Worm (Caenorhabditis elegans): ENCODE measurements around the gene fbxa-11.

Gene fbxa-11

DNA sequence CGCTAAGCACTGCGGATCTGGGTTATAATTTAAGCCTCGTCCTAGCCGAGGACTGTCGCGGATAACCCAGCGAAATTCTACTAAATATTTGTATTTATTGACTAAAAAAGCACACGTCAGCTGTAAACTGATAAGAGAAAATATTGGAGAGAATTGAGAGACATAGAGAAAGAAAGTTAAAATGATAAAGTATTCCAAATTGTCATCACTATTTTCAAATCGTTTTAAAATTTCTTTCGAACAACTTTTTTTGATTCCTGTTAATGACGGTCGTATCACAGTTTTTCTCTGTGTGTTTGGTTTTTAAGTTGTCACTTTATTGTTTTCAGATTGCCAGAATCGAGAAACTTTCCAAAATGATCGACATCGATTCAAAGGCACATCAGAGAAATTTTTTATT, 11.3 kb downstream of the fbxa-11 start, which contains the start of gene fbxa-51:
fbxa-51 (plus strand) TSS at position 322 of the 400 bp plus-strand sequence.
- TF ChIP-seq F13C5.2 (tag; optimal IDR thresholded peaks at IDR 0.05) (no peak), pes-1 (GFP tag; IDR thresholded peaks at IDR 0.05) (no peak), aly-1 (tag; optimal IDR thresholded peaks at IDR 0.05) (no peak), hmg-4 (GFP tag; optimal IDR thresholded peaks at IDR 0.05) (no peak), tbx-37 (GFP tag; conservative IDR thresholded peaks at IDR 0.05) (no peak), hmbx-1 (tag; optimal IDR thresholded peaks at IDR 0.05) (no peak)

DNA sequence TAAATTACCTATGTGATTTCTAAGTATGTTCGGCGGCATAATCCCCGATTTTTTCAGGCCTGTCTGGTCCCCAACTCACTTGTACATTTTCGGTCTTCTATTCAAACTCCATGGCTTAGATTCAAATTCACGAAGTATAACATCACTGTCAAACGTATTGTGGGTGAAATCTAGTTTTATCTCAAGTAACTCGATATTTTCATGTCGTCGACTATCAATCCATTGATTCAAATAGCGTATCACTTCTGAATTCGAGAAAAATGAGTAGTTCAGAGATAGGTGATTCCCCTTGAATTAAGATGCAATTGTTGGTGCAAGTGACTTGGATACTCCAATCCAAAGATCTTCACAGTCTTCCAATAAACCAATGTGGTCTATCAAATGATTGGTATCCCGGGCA, 14.0 kb downstream of the fbxa-11 start:
- TF ChIP-seq tra-4 (tag; optimal IDR thresholded peaks at IDR 0.05) (no peak), flt-1 (GFP tag; IDR thresholded peaks at IDR 0.05) (no peak), ets-7 (tag; optimal IDR thresholded peaks at IDR 0.05) (no peak), ama-1 (optimal IDR thresholded peaks at IDR 0.05) (no peak), tbx-37 (GFP tag; conservative IDR thresholded peaks at IDR 0.05) (no peak), ceh-36 (tag; optimal IDR thresholded peaks at IDR 0.05) (no peak), scrt-1 (GFP tag; IDR thresholded peaks at IDR 0.05) (no peak), ceh-13 (GFP tag; optimal IDR thresholded peaks at IDR 0.05) (no peak), B0310.2 (tag; optimal IDR thresholded peaks at IDR 0.05) (no peak), hmg-4 (GFP tag; optimal IDR thresholded peaks at IDR 0.05) (no peak), aly-1 (tag; optimal IDR thresholded peaks at IDR 0.05) (no peak), F13C5.2 (tag; optimal IDR thresholded peaks at IDR 0.05) (no peak), sea-1 (GFP tag; conservative IDR thresholded peaks at IDR 0.05) (no peak)

DNA sequence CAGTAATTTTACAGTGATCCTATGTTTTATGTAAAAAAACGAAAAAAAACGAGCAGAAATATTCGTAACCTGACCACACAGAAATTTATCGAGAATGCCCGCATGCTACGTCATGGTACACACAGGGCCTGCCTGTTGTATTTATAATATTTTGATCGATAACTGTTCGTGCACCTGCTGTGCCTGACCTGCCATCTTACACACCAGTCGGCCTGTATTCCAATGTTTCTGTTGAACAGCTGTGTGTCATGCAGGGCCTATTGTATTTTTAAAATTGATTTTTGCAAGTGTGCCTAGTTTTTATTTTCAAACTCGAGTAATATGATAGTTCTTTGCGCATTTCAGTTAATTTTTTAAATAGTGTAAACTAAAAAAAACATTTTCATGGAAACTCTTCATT, 15.6 kb downstream of the fbxa-11 start:
- no peak for TF ChIP-seq F13C5.2 (tag; optimal IDR thresholded peaks at IDR 0.05)
- TF ChIP-seq pes-1 (GFP tag; IDR thresholded peaks at IDR 0.05): no peak
- TF ChIP-seq hmg-4 (GFP tag; optimal IDR thresholded peaks at IDR 0.05): no peak
- no peak for TF ChIP-seq tbx-11 (GFP tag; IDR thresholded peaks at IDR 0.05)
- no peak for TF ChIP-seq hnd-1 (tag; optimal IDR thresholded peaks at IDR 0.05)
- TF ChIP-seq ets-7 (tag; optimal IDR thresholded peaks at IDR 0.05): no peak
- no peak for TF ChIP-seq ceh-13 (GFP tag; optimal IDR thresholded peaks at IDR 0.05)
- TF ChIP-seq flt-1 (GFP tag; IDR thresholded peaks at IDR 0.05): no peak
- no peak for TF ChIP-seq aly-1 (tag; optimal IDR thresholded peaks at IDR 0.05)
- no peak for TF ChIP-seq tra-4 (tag; optimal IDR thresholded peaks at IDR 0.05)
- no peak for TF ChIP-seq tbx-37 (GFP tag; conservative IDR thresholded peaks at IDR 0.05)
- TF ChIP-seq ama-1 (optimal IDR thresholded peaks at IDR 0.05): no peak
- no peak for TF ChIP-seq ceh-36 (tag; optimal IDR thresholded peaks at IDR 0.05)
- no peak for TF ChIP-seq B0310.2 (tag; optimal IDR thresholded peaks at IDR 0.05)
- TF ChIP-seq scrt-1 (GFP tag; IDR thresholded peaks at IDR 0.05): no peak
- no peak for TF ChIP-seq sea-1 (GFP tag; conservative IDR thresholded peaks at IDR 0.05)
- no peak for TF ChIP-seq hmbx-1 (tag; optimal IDR thresholded peaks at IDR 0.05)

DNA sequence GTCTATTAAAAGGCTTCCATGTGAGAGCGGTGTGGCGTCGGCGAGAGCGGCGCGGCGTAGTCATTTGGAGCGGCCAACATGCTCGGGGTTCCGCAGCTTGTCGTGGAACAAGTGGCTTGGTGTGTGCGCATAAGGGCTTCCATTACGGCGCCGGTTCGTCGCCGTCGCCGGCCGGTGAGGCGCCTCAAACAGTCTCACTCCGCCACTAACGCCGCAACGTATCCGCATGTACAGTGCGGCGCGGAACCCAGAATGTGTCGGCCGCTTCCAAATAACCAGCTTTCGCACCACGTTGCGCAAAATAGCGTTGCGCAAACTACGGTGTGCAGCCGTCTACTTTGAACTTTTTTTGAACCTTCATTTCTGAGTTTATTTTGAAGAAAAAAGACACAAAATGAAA, 20.3 kb downstream of the fbxa-11 start:
- TF ChIP-seq ets-7 (tag; optimal IDR thresholded peaks at IDR 0.05) (no peak), ceh-36 (tag; optimal IDR thresholded peaks at IDR 0.05) (no peak), B0310.2 (tag; optimal IDR thresholded peaks at IDR 0.05) (no peak), tra-4 (tag; optimal IDR thresholded peaks at IDR 0.05) (no peak), F13C5.2 (tag; optimal IDR thresholded peaks at IDR 0.05) (no peak), ama-1 (optimal IDR thresholded peaks at IDR 0.05) (no peak), pes-1 (GFP tag; IDR thresholded peaks at IDR 0.05) (no peak), hmg-4 (GFP tag; optimal IDR thresholded peaks at IDR 0.05) (no peak), ceh-13 (GFP tag; optimal IDR thresholded peaks at IDR 0.05) (no peak), hnd-1 (tag; optimal IDR thresholded peaks at IDR 0.05) (no peak), tbx-11 (GFP tag; IDR thresholded peaks at IDR 0.05) (no peak), tbx-37 (GFP tag; conservative IDR thresholded peaks at IDR 0.05) (no peak), sea-1 (GFP tag; conservative IDR thresholded peaks at IDR 0.05) (no peak), flt-1 (GFP tag; IDR thresholded peaks at IDR 0.05) (no peak), aly-1 (tag; optimal IDR thresholded peaks at IDR 0.05) (no peak)

- TF ChIP-seq flt-1 (GFP tag; IDR thresholded peaks at IDR 0.05) (no peak), tbx-11 (GFP tag; IDR thresholded peaks at IDR 0.05) (no peak), hmg-4 (GFP tag; optimal IDR thresholded peaks at IDR 0.05) (no peak)
Measured at ce11 chrIII:978889-979288, 28.2 kb downstream of the fbxa-11 start.

DNA sequence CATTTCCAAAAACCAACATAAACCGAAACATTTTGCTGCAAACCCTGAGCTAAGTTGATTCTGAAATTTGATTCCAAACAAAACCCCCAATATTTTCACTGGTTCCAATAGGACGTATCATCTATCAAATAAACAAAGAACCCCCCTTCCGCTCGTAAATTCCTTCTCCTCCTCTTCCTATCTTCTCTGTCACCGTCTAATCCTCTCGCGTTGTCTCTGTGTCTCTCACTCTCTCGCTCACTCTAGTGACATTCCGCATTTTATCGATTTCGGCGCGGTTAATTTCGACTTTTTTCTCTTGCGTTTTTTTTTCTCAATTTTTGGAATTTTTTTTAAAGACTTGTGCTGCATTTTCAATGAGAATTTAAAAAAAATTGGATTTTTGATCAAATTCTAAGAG, 31.3 kb downstream of the fbxa-11 start:
- no peak for TF ChIP-seq ama-1 (optimal IDR thresholded peaks at IDR 0.05)
- TF ChIP-seq sea-1 (GFP tag; conservative IDR thresholded peaks at IDR 0.05): no peak
- no peak for TF ChIP-seq hmg-4 (GFP tag; optimal IDR thresholded peaks at IDR 0.05)
- no peak for TF ChIP-seq ceh-36 (tag; optimal IDR thresholded peaks at IDR 0.05)

ce11 chrIII:982961-983360, 32.3 kb downstream of the fbxa-11 start, which contains the start of gene tbc-10:
Gene tbc-10 (plus strand): TSS chrIII:983261.
- TF ChIP-seq F13C5.2 (tag; optimal IDR thresholded peaks at IDR 0.05) (no peak), scrt-1 (GFP tag; IDR thresholded peaks at IDR 0.05) (no peak), ama-1 (optimal IDR thresholded peaks at IDR 0.05) (no peak), sea-1 (GFP tag; conservative IDR thresholded peaks at IDR 0.05) (no peak), hmbx-1 (tag; optimal IDR thresholded peaks at IDR 0.05) (no peak), pes-1 (GFP tag; IDR thresholded peaks at IDR 0.05) (no peak), aly-1 (tag; optimal IDR thresholded peaks at IDR 0.05) (no peak), B0310.2 (tag; optimal IDR thresholded peaks at IDR 0.05) (no peak), hmg-4 (GFP tag; optimal IDR thresholded peaks at IDR 0.05) (no peak), ets-7 (tag; optimal IDR thresholded peaks at IDR 0.05) (no peak), ceh-13 (GFP tag; optimal IDR thresholded peaks at IDR 0.05) (no peak), tbx-11 (GFP tag; IDR thresholded peaks at IDR 0.05) (no peak), tra-4 (tag; optimal IDR thresholded peaks at IDR 0.05) (no peak), ceh-36 (tag; optimal IDR thresholded peaks at IDR 0.05) (no peak), hnd-1 (tag; optimal IDR thresholded peaks at IDR 0.05) (no peak), tbx-37 (GFP tag; conservative IDR thresholded peaks at IDR 0.05) (no peak)

DNA sequence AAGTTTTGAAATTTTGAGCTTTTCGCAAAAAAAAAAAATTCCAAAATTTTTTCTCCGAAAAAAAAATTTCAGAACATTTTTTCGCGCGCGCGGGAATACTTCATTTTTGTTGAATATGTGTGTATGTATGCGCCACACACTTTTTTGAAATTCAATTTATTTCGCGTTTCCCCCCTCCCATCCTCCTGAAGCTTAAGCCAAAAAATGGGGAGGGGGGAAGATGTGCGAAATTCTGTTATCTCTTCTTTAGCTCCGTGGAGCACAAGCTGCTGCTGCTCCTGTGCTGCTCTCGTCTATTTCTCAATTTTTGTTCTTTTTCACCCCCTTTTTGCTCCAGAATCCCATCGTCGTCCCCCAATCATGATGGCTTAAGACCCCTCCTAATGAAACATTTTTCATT, 38.9 kb downstream of the fbxa-11 start:
- no peak for TF ChIP-seq B0310.2 (tag; optimal IDR thresholded peaks at IDR 0.05)
- no peak for TF ChIP-seq ceh-36 (tag; optimal IDR thresholded peaks at IDR 0.05)
- TF ChIP-seq hnd-1 (tag; optimal IDR thresholded peaks at IDR 0.05): no peak
- no peak for TF ChIP-seq hmg-4 (GFP tag; optimal IDR thresholded peaks at IDR 0.05)
- TF ChIP-seq tbx-37 (GFP tag; conservative IDR thresholded peaks at IDR 0.05): no peak
- no peak for TF ChIP-seq flt-1 (GFP tag; IDR thresholded peaks at IDR 0.05)
- TF ChIP-seq tra-4 (tag; optimal IDR thresholded peaks at IDR 0.05): no peak
- no peak for TF ChIP-seq ama-1 (optimal IDR thresholded peaks at IDR 0.05)
- no peak for TF ChIP-seq F13C5.2 (tag; optimal IDR thresholded peaks at IDR 0.05)

Data from whole organism, early embryonic.